Worm (Caenorhabditis elegans) whole organism, young adult: ENCODE data around the gene clp-7.

Experiments used
- F22D6.2 ChIP-seq: sonication (generic microtip); optimal IDR thresholded peaks from 2 replicates; lab custom pipeline; 2016; ENCODE audit warnings: mild to moderate bottlenecking, missing genetic modification characterization, missing compliant biosample characterization
- F33H1.4 ChIP-seq: fragments of 200-800 bp; sonication (Bioruptor generic); IDR thresholded peaks from 2 replicates; pipeline ENCODE4 v1.3.6; 2022; ENCODE audit warnings: missing genetic modification reagents, missing genetic modification characterization, missing compliant biosample characterization
- F39B2.1 ChIP-seq: fragments of 200-800 bp; sonication (Bioruptor generic); IDR thresholded peaks from 2 replicates; pipeline ENCODE4 v1.3.6; 2022; ENCODE audit warnings: missing genetic modification reagents, missing genetic modification characterization, missing compliant biosample characterization
- F57A8.1 ChIP-seq: fragments of 200-800 bp; sonication (Bioruptor generic); optimal IDR thresholded peaks from 2 replicates; lab custom pipeline; 2018; ENCODE audit warnings: mild to moderate bottlenecking, missing genetic modification characterization, moderate library complexity, missing compliant biosample characterization
- F57C9.4 ChIP-seq: sonication (generic microtip); optimal IDR thresholded peaks from 2 replicates; lab custom pipeline; 2017; ENCODE audit warnings: mild to moderate bottlenecking, missing genetic modification characterization, missing compliant biosample characterization
- K11D2.4 ChIP-seq: fragments of 200-800 bp; sonication (Bioruptor generic); IDR thresholded peaks from 2 replicates; pipeline ENCODE4 v1.3.6; 2022; ENCODE audit warnings: missing genetic modification reagents, missing genetic modification characterization, missing compliant biosample characterization
- T26A5.8 ChIP-seq: sonication (generic microtip); optimal IDR thresholded peaks from 2 replicates; lab custom pipeline; 2016; ENCODE audit warnings: missing genetic modification characterization, missing compliant biosample characterization
- Y53F4B.3 ChIP-seq: fragments of 200-800 bp; sonication (Bioruptor generic); IDR thresholded peaks from 2 replicates; pipeline ENCODE4 v1.3.6; 2022; ENCODE audit warnings: missing genetic modification reagents, missing genetic modification characterization, missing compliant biosample characterization
- Y79H2A.3 ChIP-seq: fragments of 200-800 bp; sonication (Bioruptor generic); conservative IDR thresholded peaks from 2 replicates; pipeline ENCODE4 v1.3.6; 2022; ENCODE audit warnings: missing genetic modification reagents, missing genetic modification characterization, missing compliant biosample characterization
- akir-1 ChIP-seq: fragments of 200-800 bp; sonication (Bioruptor generic); optimal IDR thresholded peaks from 2 replicates; lab custom pipeline; 2018; ENCODE audit warnings: mild to moderate bottlenecking, missing genetic modification characterization, moderate library complexity, missing compliant biosample characterization
- ama-1 ChIP-seq, 3 experiments: fragments of 150-350 bp in 1 of 3; sonication (generic microtip) in 2 of 3; optimal IDR thresholded peaks; 2 replicates each; lab custom pipeline; 2014 to 2018; ENCODE audit warnings: missing biosample characterization in 2 of 3, missing genetic modification characterization in 2 of 3, missing genetic modification reagents in 2 of 3
- athp-1 ChIP-seq: sonication (generic microtip); optimal IDR thresholded peaks from 2 replicates; lab custom pipeline; 2017; ENCODE audit warnings: mild to moderate bottlenecking, missing genetic modification characterization, missing compliant biosample characterization
- ceh-27 ChIP-seq: fragments of 200-800 bp; sonication (Bioruptor generic); optimal IDR thresholded peaks from 2 replicates; lab custom pipeline; 2018; ENCODE audit warnings: mild to moderate bottlenecking, missing genetic modification characterization, moderate library complexity, missing compliant biosample characterization
- chd-7 ChIP-seq: sonication (generic microtip); optimal IDR thresholded peaks from 2 replicates; lab custom pipeline; 2016; ENCODE audit warnings: mild to moderate bottlenecking, missing genetic modification characterization, moderate library complexity, missing compliant biosample characterization
- die-1 ChIP-seq: sonication (generic microtip); optimal IDR thresholded peaks from 2 replicates; lab custom pipeline; 2016; ENCODE audit warnings: missing genotype, mild to moderate bottlenecking, missing genetic modification characterization, missing compliant biosample characterization
- dpff-1 ChIP-seq: sonication (generic microtip); optimal IDR thresholded peaks from 2 replicates; lab custom pipeline; 2017; ENCODE audit warnings: mild to moderate bottlenecking, missing genetic modification characterization, missing compliant biosample characterization
- efl-1 ChIP-seq: fragments of 150-350 bp; optimal IDR thresholded peaks from 2 replicates; lab custom pipeline; 2014; ENCODE audit warnings: missing biosample characterization, missing genetic modification reagents, missing genetic modification characterization
- egl-18 ChIP-seq: fragments of 200-800 bp; sonication (Bioruptor generic); IDR thresholded peaks from 2 replicates; pipeline ENCODE4 v1.3.6; 2022; ENCODE audit warnings: missing genetic modification reagents, missing genetic modification characterization, missing compliant biosample characterization
- egl-44 ChIP-seq: fragments of 200-800 bp; sonication (Bioruptor generic); IDR thresholded peaks from 2 replicates; pipeline ENCODE4 v1.3.6; 2022; ENCODE audit warnings: missing genetic modification reagents, missing genetic modification characterization, missing compliant biosample characterization
- ekl-4 ChIP-seq: fragments of 200-800 bp; sonication (Bioruptor generic); IDR thresholded peaks from 2 replicates; pipeline ENCODE4 v1.3.6; 2022; ENCODE audit warnings: missing genetic modification reagents, missing genetic modification characterization, missing compliant biosample characterization
- ets-4 ChIP-seq: fragments of 200-800 bp; sonication (Bioruptor generic); optimal IDR thresholded peaks from 2 replicates; lab custom pipeline; 2018; ENCODE audit warnings: mild to moderate bottlenecking, missing genetic modification characterization, missing compliant biosample characterization
- him-1 ChIP-seq: sonication (generic microtip); optimal IDR thresholded peaks from 2 replicates; lab custom pipeline; 2016; ENCODE audit warnings: missing genotype, missing genetic modification reagents, missing genetic modification characterization, missing compliant biosample characterization
- hlh-26 ChIP-seq: fragments of 200-800 bp; sonication (Bioruptor generic); conservative IDR thresholded peaks from 2 replicates; pipeline ENCODE4 v1.3.6; 2022; ENCODE audit warnings: missing genetic modification reagents, missing genetic modification characterization, missing compliant biosample characterization
- hmg-1.2 ChIP-seq: fragments of 200-800 bp; sonication (Bioruptor generic); IDR thresholded peaks from 2 replicates; pipeline ENCODE4 v1.3.6; 2022; ENCODE audit warnings: missing genetic modification reagents, missing genetic modification characterization, missing compliant biosample characterization
- hmg-20 ChIP-seq: fragments of 200-800 bp; sonication (Bioruptor generic); IDR thresholded peaks from 2 replicates; pipeline ENCODE4 v1.3.6; 2022; ENCODE audit warnings: missing genetic modification reagents, missing genetic modification characterization, missing compliant biosample characterization
- hrde-1 ChIP-seq: sonication (generic microtip); optimal IDR thresholded peaks from 2 replicates; lab custom pipeline; 2016; ENCODE audit warnings: missing genetic modification characterization, mild to moderate bottlenecking, missing compliant biosample characterization, moderate library complexity, missing genotype, missing genetic modification reagents, borderline replicate concordance
- lin-26 ChIP-seq: fragments of 200-800 bp; sonication (Bioruptor generic); IDR thresholded peaks from 2 replicates; pipeline ENCODE4 v1.3.6; 2022; ENCODE audit warnings: missing genetic modification reagents, missing genetic modification characterization, missing compliant biosample characterization
- lin-40 ChIP-seq: sonication (generic microtip); optimal IDR thresholded peaks from 2 replicates; lab custom pipeline; 2016; ENCODE audit warnings: missing genetic modification characterization, mild to moderate bottlenecking, missing compliant biosample characterization, missing genotype, missing genetic modification reagents
- lir-1 ChIP-seq: fragments of 200-800 bp; sonication (Bioruptor generic); conservative IDR thresholded peaks from 2 replicates; pipeline ENCODE4 v1.3.6; 2022; ENCODE audit warnings: missing genetic modification reagents, missing genetic modification characterization, missing compliant biosample characterization
- lsy-27 ChIP-seq: sonication (generic microtip); optimal IDR thresholded peaks from 2 replicates; lab custom pipeline; 2017; ENCODE audit warnings: missing genetic modification characterization, mild to moderate bottlenecking, missing compliant biosample characterization, antibody characterized with exemption, missing genotype, borderline replicate concordance; ENCODE audit not compliant: insufficient read depth
- madf-6 ChIP-seq: fragments of 200-800 bp; sonication (Bioruptor generic); IDR thresholded peaks from 2 replicates; pipeline ENCODE4 v1.3.6; 2022; ENCODE audit warnings: missing genetic modification reagents, missing genetic modification characterization, missing compliant biosample characterization
- mcd-1 ChIP-seq: fragments of 200-800 bp; sonication (Bioruptor generic); IDR thresholded peaks from 2 replicates; pipeline ENCODE4 v1.3.6; 2022; ENCODE audit warnings: missing genetic modification reagents, missing genetic modification characterization, missing compliant biosample characterization
- mel-28 ChIP-seq: sonication (generic microtip); optimal IDR thresholded peaks from 2 replicates; lab custom pipeline; 2016; ENCODE audit warnings: borderline replicate concordance, mild to moderate bottlenecking, missing genetic modification characterization, missing compliant biosample characterization
- nfyb-1 ChIP-seq: fragments of 200-800 bp; sonication (Bioruptor generic); IDR thresholded peaks from 2 replicates; pipeline ENCODE4 v1.3.6; 2022; ENCODE audit warnings: missing genetic modification reagents, missing genetic modification characterization, missing compliant biosample characterization
- nhr-120 ChIP-seq: fragments of 200-800 bp; sonication (Bioruptor generic); IDR thresholded peaks from 2 replicates; pipeline ENCODE4 v1.3.6; 2022; ENCODE audit warnings: missing genetic modification characterization, missing compliant biosample characterization
- nhr-179 ChIP-seq: sonication (generic microtip); optimal IDR thresholded peaks from 2 replicates; lab custom pipeline; 2016; ENCODE audit warnings: mild to moderate bottlenecking, missing genetic modification characterization, missing compliant biosample characterization
- nhr-90 ChIP-seq: sonication (generic microtip); optimal IDR thresholded peaks from 2 replicates; lab custom pipeline; 2016; ENCODE audit warnings: missing genotype, mild to moderate bottlenecking, missing genetic modification characterization, missing compliant biosample characterization
- pha-4 ChIP-seq: fragments of 150-350 bp; sonication (generic microtip); optimal IDR thresholded peaks from 2 replicates; lab custom pipeline; 2014; ENCODE audit warnings: missing biosample characterization, missing genetic modification reagents, missing genetic modification characterization
- rec-8 ChIP-seq, 2 experiments: sonication (generic microtip); optimal IDR thresholded peaks; 2 replicates each; lab custom pipeline; 2016; ENCODE audit warnings: mild to moderate bottlenecking in 2 of 2, missing genetic modification characterization in 2 of 2, missing genetic modification reagents in 2 of 2, missing genotype in 2 of 2, missing biosample characterization in 1 of 2, missing compliant biosample characterization in 1 of 2, moderate library complexity in 1 of 2
- rpc-1 ChIP-seq, 2 experiments: fragments of 150-350 bp in 1 of 2; sonication (generic microtip) in 1 of 2; optimal IDR thresholded peaks; 2 replicates each; lab custom pipeline; 2014 to 2018; ENCODE audit warnings: missing biosample characterization in 1 of 2, missing genetic modification characterization in 1 of 2, missing genetic modification reagents in 1 of 2, missing genotype in 1 of 2
- sdz-38 ChIP-seq: sonication (generic microtip); optimal IDR thresholded peaks from 2 replicates; lab custom pipeline; 2016; ENCODE audit warnings: missing genotype, missing genetic modification characterization, missing compliant biosample characterization
- snpc-1.3 ChIP-seq: sonication (generic microtip); optimal IDR thresholded peaks from 2 replicates; lab custom pipeline; 2017; ENCODE audit warnings: missing genetic modification characterization, mild to moderate bottlenecking, missing compliant biosample characterization, antibody characterized with exemption, moderate library complexity, missing genotype, missing genetic modification reagents; ENCODE audit not compliant: insufficient read depth
- tbp1 ChIP-seq: fragments of 200-800 bp; sonication (Bioruptor generic); optimal IDR thresholded peaks from 2 replicates; lab custom pipeline; 2018; ENCODE audit warnings: mild to moderate bottlenecking, missing genetic modification characterization, missing compliant biosample characterization
- unc-130 ChIP-seq: sonication (generic microtip); optimal IDR thresholded peaks from 2 replicates; lab custom pipeline; 2016; ENCODE audit warnings: missing genetic modification reagents, missing genetic modification characterization, missing compliant biosample characterization
- unc-62 ChIP-seq: fragments of 150-350 bp; optimal IDR thresholded peaks from 2 replicates; lab custom pipeline; 2014; ENCODE audit warnings: missing biosample characterization, missing genetic modification reagents, missing genetic modification characterization
- ztf-26 ChIP-seq: sonication (generic microtip); optimal IDR thresholded peaks from 2 replicates; lab custom pipeline; 2017; ENCODE audit warnings: missing genetic modification characterization, missing compliant biosample characterization
- ztf-28 ChIP-seq: fragments of 200-800 bp; sonication (Bioruptor generic); IDR thresholded peaks from 2 replicates; pipeline ENCODE4 v1.3.6; 2022; ENCODE audit warnings: missing genetic modification reagents, missing genetic modification characterization, missing compliant biosample characterization
- ztf-6 ChIP-seq: fragments of 200-800 bp; sonication (Bioruptor generic); IDR thresholded peaks from 2 replicates; pipeline ENCODE4 v1.3.6; 2022; ENCODE audit warnings: missing genetic modification reagents, missing genetic modification characterization, missing compliant biosample characterization

The clp-7 gene

DNA sequence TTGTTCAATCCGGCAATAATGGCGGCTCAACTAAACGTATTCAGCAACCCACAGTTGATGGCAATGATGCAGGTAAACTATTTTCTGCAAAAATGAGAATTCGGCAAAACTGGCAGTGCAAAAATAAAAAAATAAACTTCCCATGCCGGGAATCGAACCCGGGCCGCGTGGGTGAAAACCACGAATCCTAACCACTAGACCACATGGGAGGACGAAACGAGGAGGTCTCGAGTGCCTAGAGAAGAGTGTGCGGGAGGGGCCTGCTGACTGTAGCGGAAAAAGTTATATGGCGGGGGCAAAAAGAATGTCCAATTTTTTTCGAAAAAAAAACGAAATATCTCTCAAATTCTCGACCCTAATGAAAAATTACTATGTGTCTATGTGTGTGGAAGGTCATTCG is 57.7 kb downstream of the clp-7 start:
- TF ChIP-seq K11D2.4: peak; percentile 46; the same call in 1 of the 2 replicates
- peak; percentile 46 for TF ChIP-seq ceh-27 (GFP tag; lab: Kevin White, UChicago)
- no peak for TF ChIP-seq hlh-26
- peak; percentile 35 for TF ChIP-seq ztf-26
- TF ChIP-seq ekl-4 (GFP tag; lab: Robert Waterston, UW): no peak
- no peak for TF ChIP-seq ama-1 (optimal IDR thresholded peaks at IDR 0.05; lab: Kevin White, UChicago)
- TF ChIP-seq ama-1 (GFP tag; optimal IDR thresholded peaks at IDR 0.05; lab: Kevin White, UChicago): peak in 1 of 2 experiments; percentile 47
- TF ChIP-seq unc-62 (GFP tag; lab: Kevin White, UChicago): no peak
- no peak for TF ChIP-seq sdz-38
- no peak for TF ChIP-seq dpff-1
- 0 out of 2 replicates have a peak, but pooled peaks have one; percentile 49 for TF ChIP-seq egl-44 (GFP tag; lab: Robert Waterston, UW)
- TF ChIP-seq hmg-1.2: peak; percentile 74
- TF ChIP-seq rec-8 (tag; optimal IDR thresholded peaks at IDR 0.05; lab: Kevin White, UChicago): peak; percentile 4 to 59
- TF ChIP-seq hmg-20: no peak
- TF ChIP-seq nhr-90 (tag; lab: Kevin White, UChicago): peak; percentile 69
- TF ChIP-seq madf-6 (GFP tag; lab: Robert Waterston, UW): peak; percentile 33; the same call in 1 of the 2 replicates
- TF ChIP-seq F57C9.4: no peak
- peak; percentile 11 for TF ChIP-seq snpc-1.3 (tag; lab: Kevin White, UChicago)
- TF ChIP-seq Y53F4B.3 (GFP tag; lab: Robert Waterston, UW): no peak
- TF ChIP-seq ztf-28 (GFP tag; lab: Robert Waterston, UW): no peak
- peak; percentile 70 for TF ChIP-seq lin-26
- peak; percentile 59 for TF ChIP-seq rpc-1 (optimal IDR thresholded peaks at IDR 0.05; lab: Kevin White, UChicago)
- TF ChIP-seq rpc-1 (tag; optimal IDR thresholded peaks at IDR 0.05; lab: Kevin White, UChicago): peak; percentile 75
- no peak for TF ChIP-seq nhr-179 (tag; lab: Kevin White, UChicago)
- no peak for TF ChIP-seq ztf-6 (GFP tag; lab: Robert Waterston, UW)
- TF ChIP-seq lsy-27 (tag; lab: Kevin White, UChicago): no peak
- TF ChIP-seq hrde-1: no peak
- TF ChIP-seq egl-18 (GFP tag; lab: Robert Waterston, UW): no peak
- no peak for TF ChIP-seq unc-130
- peak; percentile 22 for TF ChIP-seq athp-1
- TF ChIP-seq F33H1.4 (GFP tag; lab: Robert Waterston, UW): no peak
- TF ChIP-seq ets-4 (GFP tag; lab: Kevin White, UChicago): no peak
- no peak for TF ChIP-seq akir-1 (GFP tag; lab: Kevin White, UChicago)
- peak; percentile 2 for TF ChIP-seq chd-7 (tag; lab: Kevin White, UChicago)
- peak; percentile 62 for TF ChIP-seq mcd-1 (GFP tag; lab: Robert Waterston, UW)
- TF ChIP-seq nfyb-1 (GFP tag; lab: Robert Waterston, UW): peak; percentile 78; the same call in 1 of the 2 replicates
- TF ChIP-seq efl-1 (GFP tag; lab: Kevin White, UChicago): no peak
- TF ChIP-seq F22D6.2 (tag; lab: Kevin White, UChicago): no peak
- no peak for TF ChIP-seq Y79H2A.3 (GFP tag; lab: Robert Waterston, UW)
- TF ChIP-seq F57A8.1 (GFP tag; lab: Kevin White, UChicago): no peak
- peak; percentile 46 for TF ChIP-seq lin-40 (tag; lab: Kevin White, UChicago)
- TF ChIP-seq tbp1 (GFP tag; lab: Kevin White, UChicago): peak; percentile 96
- TF ChIP-seq nhr-120: no peak
- TF ChIP-seq die-1 (tag; lab: Kevin White, UChicago): peak; percentile 65
- TF ChIP-seq T26A5.8 (tag; lab: Kevin White, UChicago): no peak
- peak; percentile 56; the same call in 1 of the 2 replicates for TF ChIP-seq F39B2.1 (GFP tag; lab: Robert Waterston, UW)
- no peak for TF ChIP-seq lir-1 (GFP tag; lab: Robert Waterston, UW)
- TF ChIP-seq him-1 (tag; lab: Kevin White, UChicago): peak; percentile 21
- TF ChIP-seq pha-4 (tag; lab: Kevin White, UChicago): no peak
- TF ChIP-seq mel-28: no peak
